Fruit fly (Drosophila melanogaster) whole organism, embryonic: ENCODE measurements around the gene ng2.

Experiments
- Aef1 ChIP-seq: fragments of 200-800 bp; sonication (Bioruptor generic); IDR thresholded peaks from 3 replicates; pipeline ENCODE4 v1.3.6; 2022; ENCODE audit warnings: missing biosample characterization, missing genetic modification characterization
- CG10543 ChIP-seq: fragments of 200-800 bp; sonication (Bioruptor generic); optimal IDR thresholded peaks from 3 replicates; lab custom pipeline; 2017; ENCODE audit warnings: missing biosample characterization, mild to moderate bottlenecking, missing genetic modification characterization, moderate library complexity
- CG12219 ChIP-seq: fragments of 200-800 bp; sonication (Bioruptor generic); optimal IDR thresholded peaks from 3 replicates; lab custom pipeline; 2018; ENCODE audit warnings: missing biosample characterization, mild to moderate bottlenecking, missing genetic modification characterization
- CG12659 ChIP-seq: fragments of 200-800 bp; sonication (Bioruptor generic); optimal IDR thresholded peaks from 3 replicates; lab custom pipeline; 2017; ENCODE audit warnings: mild to moderate bottlenecking, missing biosample characterization, missing genetic modification reagents, missing genetic modification characterization
- CG15479 ChIP-seq: fragments of 200-800 bp; sonication (Bioruptor generic); optimal IDR thresholded peaks from 3 replicates; lab custom pipeline; 2019; ENCODE audit warnings: missing biosample characterization, mild to moderate bottlenecking, missing genetic modification characterization, moderate library complexity
- CG1603 ChIP-seq: fragments of 200-800 bp; sonication (Bioruptor generic); optimal IDR thresholded peaks from 2 replicates; lab custom pipeline; 2019; ENCODE audit warnings: missing biosample characterization, mild to moderate bottlenecking, missing genetic modification characterization, moderate library complexity
- CG17359 ChIP-seq: fragments of 200-800 bp; sonication (Bioruptor generic); optimal IDR thresholded peaks from 3 replicates; lab custom pipeline; 2018; ENCODE audit warnings: missing biosample characterization, mild to moderate bottlenecking, missing genetic modification characterization, moderate library complexity
- CG17912 ChIP-seq: fragments of 200-800 bp; sonication (Bioruptor generic); optimal IDR thresholded peaks from 2 replicates; lab custom pipeline; 2018; ENCODE audit warnings: missing biosample characterization, mild to moderate bottlenecking, missing genetic modification characterization
- CG1832 ChIP-seq: fragments of 200-800 bp; sonication (Bioruptor generic); optimal IDR thresholded peaks from 2 replicates; lab custom pipeline; 2017; ENCODE audit warnings: missing biosample characterization, mild to moderate bottlenecking, missing genetic modification characterization, inconsistent platforms
- CG2875 ChIP-seq: fragments of 200-800 bp; sonication (Bioruptor generic); optimal IDR thresholded peaks from 2 replicates; lab custom pipeline; 2017; ENCODE audit warnings: missing biosample characterization, mild to moderate bottlenecking, missing genetic modification characterization, missing genetic modification reagents
- CG30403 ChIP-seq: fragments of 200-800 bp; sonication (Bioruptor generic); optimal IDR thresholded peaks from 3 replicates; lab custom pipeline; 2016; ENCODE audit warnings: missing biosample characterization, missing genetic modification characterization
- CG31224 ChIP-seq: fragments of 200-800 bp; sonication (Bioruptor generic); IDR thresholded peaks from 2 replicates; pipeline ENCODE4 v1.3.6; 2022; ENCODE audit warnings: missing biosample characterization, missing genetic modification characterization
- CG31388 ChIP-seq: fragments of 200-800 bp; sonication (Bioruptor generic); optimal IDR thresholded peaks from 2 replicates; lab custom pipeline; 2016; ENCODE audit warnings: missing biosample characterization, missing genetic modification characterization
- CG32767 ChIP-seq: fragments of 200-800 bp; sonication (Bioruptor generic); IDR thresholded peaks from 2 replicates; pipeline ENCODE4 v1.3.6; 2022; ENCODE audit warnings: missing biosample characterization, missing genetic modification characterization
- CG3407 ChIP-seq: fragments of 200-800 bp; sonication (Bioruptor generic); optimal IDR thresholded peaks from 2 replicates; lab custom pipeline; 2018; ENCODE audit warnings: missing biosample characterization, mild to moderate bottlenecking, missing genetic modification characterization
- CG3847 ChIP-seq: fragments of 200-800 bp; sonication (Bioruptor generic); IDR thresholded peaks from 2 replicates; pipeline ENCODE4 v1.3.6; 2022; ENCODE audit warnings: missing biosample characterization, missing genetic modification characterization
- CG43689 ChIP-seq: fragments of 200-800 bp; sonication (Bioruptor generic); IDR thresholded peaks from 2 replicates; pipeline ENCODE4 v1.3.6; 2022; ENCODE audit warnings: missing biosample characterization, missing genetic modification characterization
- CG4424 ChIP-seq: fragments of 200-800 bp; sonication (Bioruptor generic); optimal IDR thresholded peaks from 3 replicates; lab custom pipeline; 2016; ENCODE audit warnings: missing biosample characterization, missing genetic modification characterization
- CG6254 ChIP-seq: fragments of 200-800 bp; sonication (Bioruptor generic); optimal IDR thresholded peaks from 3 replicates; lab custom pipeline; 2017; ENCODE audit warnings: mild to moderate bottlenecking, missing biosample characterization, missing genetic modification reagents, missing genetic modification characterization
- CG6272 ChIP-seq: fragments of 200-800 bp; sonication (Bioruptor generic); IDR thresholded peaks from 2 replicates; pipeline ENCODE4 v1.3.6; 2022; ENCODE audit warnings: missing biosample characterization, missing genetic modification characterization
- CG6689 ChIP-seq: fragments of 200-800 bp; sonication (Bioruptor generic); IDR thresholded peaks from 2 replicates; pipeline ENCODE4 v1.3.6; 2022; ENCODE audit warnings: missing biosample characterization, missing genetic modification characterization
- CG6854 ChIP-seq: fragments of 200-800 bp; sonication (Bioruptor generic); optimal IDR thresholded peaks from 3 replicates; lab custom pipeline; 2017; ENCODE audit warnings: missing biosample characterization, mild to moderate bottlenecking, missing genetic modification characterization
- CG8944 ChIP-seq: fragments of 200-800 bp; sonication (Bioruptor generic); optimal IDR thresholded peaks from 3 replicates; lab custom pipeline; 2016; ENCODE audit warnings: missing biosample characterization, missing genetic modification characterization
- CoRest ChIP-seq: fragments of 200-800 bp; sonication (Bioruptor generic); optimal IDR thresholded peaks from 3 replicates; lab custom pipeline; 2018; ENCODE audit warnings: missing biosample characterization, mild to moderate bottlenecking, missing genetic modification characterization, moderate library complexity
- D19A ChIP-seq: fragments of 200-800 bp; optimal IDR thresholded peaks from 3 replicates; lab custom pipeline; 2019; ENCODE audit warnings: missing biosample characterization, mild to moderate bottlenecking, missing genetic modification characterization, moderate library complexity
- Dfd ChIP-seq, 2 experiments: fragments of >200 bp; optimal IDR thresholded peaks; 2 replicates each; lab custom pipeline; 2017; ENCODE audit warnings: missing biosample characterization in 2 of 2, missing genetic modification characterization in 2 of 2
- Drgx ChIP-seq: fragments of 200-800 bp; sonication (Bioruptor generic); IDR thresholded peaks from 2 replicates; pipeline ENCODE4 v1.3.6; 2022; ENCODE audit warnings: missing biosample characterization, missing genetic modification characterization
- Eip74EF ChIP-seq, 2 experiments: fragments of 200-800 bp in 1 of 2; fragments of >200 bp in 1 of 2; sonication (Bioruptor generic) in 1 of 2; optimal IDR thresholded peaks; 2 replicates each; lab custom pipeline; 2017 to 2019; ENCODE audit warnings: missing biosample characterization in 2 of 2, missing genetic modification characterization in 2 of 2, mild to moderate bottlenecking in 1 of 2, moderate library complexity in 1 of 2
- Gsc ChIP-seq: fragments of 200-800 bp; sonication (Bioruptor generic); IDR thresholded peaks from 2 replicates; pipeline ENCODE4 v1.3.6; 2022; ENCODE audit warnings: missing biosample characterization, missing genetic modification characterization
- Gug ChIP-seq: fragments of 200-800 bp; sonication (Bioruptor generic); IDR thresholded peaks from 4 replicates; pipeline ENCODE4 v1.3.6; 2022; ENCODE audit warnings: missing biosample characterization, missing genetic modification characterization
- Taf1 ChIP-seq: fragments of 200-800 bp; sonication (Bioruptor generic); IDR thresholded peaks from 2 replicates; pipeline ENCODE4 v1.3.6; 2022; ENCODE audit warnings: missing biosample characterization, missing genetic modification characterization
- ac ChIP-seq: fragments of 200-800 bp; sonication (Bioruptor generic); optimal IDR thresholded peaks from 3 replicates; lab custom pipeline; 2017; ENCODE audit warnings: missing biosample characterization, mild to moderate bottlenecking, missing genetic modification characterization
- aop ChIP-seq: fragments of 200-800 bp; sonication (Bioruptor generic); IDR thresholded peaks from 2 replicates; pipeline ENCODE4 v1.3.6; 2022; ENCODE audit warnings: missing biosample characterization, missing genetic modification characterization
- ara ChIP-seq: fragments of 200-800 bp; sonication (Bioruptor generic); IDR thresholded peaks from 2 replicates; pipeline ENCODE4 v1.3.6; 2022; ENCODE audit warnings: missing biosample characterization, missing genetic modification characterization
- ase ChIP-seq: fragments of 200-800 bp; sonication (Bioruptor generic); IDR thresholded peaks from 3 replicates; pipeline ENCODE4 v1.3.6; 2022; ENCODE audit warnings: missing biosample characterization, missing genetic modification characterization
- az2 ChIP-seq: fragments of 200-800 bp; sonication (Bioruptor generic); optimal IDR thresholded peaks from 3 replicates; lab custom pipeline; 2016; ENCODE audit warnings: missing biosample characterization, missing genetic modification characterization
- chif ChIP-seq, 2 experiments: fragments of 200-800 bp; sonication (Bioruptor generic); optimal IDR thresholded peaks; 3 replicates each; lab custom pipeline; 2016; ENCODE audit warnings: missing biosample characterization in 2 of 2, missing genetic modification characterization in 2 of 2
- ci ChIP-seq: fragments of 200-800 bp; sonication (Bioruptor generic); IDR thresholded peaks from 3 replicates; pipeline ENCODE4 v1.3.6; 2022; ENCODE audit warnings: missing biosample characterization, missing genetic modification characterization
- emc ChIP-seq: fragments of 200-800 bp; sonication (Bioruptor generic); optimal IDR thresholded peaks from 2 replicates; lab custom pipeline; 2016; ENCODE audit warnings: missing biosample characterization, missing genetic modification characterization
- hb ChIP-seq: fragments of 200-800 bp; sonication (Bioruptor generic); IDR thresholded peaks from 3 replicates; pipeline ENCODE4 v1.3.6; 2022; ENCODE audit warnings: missing biosample characterization, missing genetic modification characterization; ENCODE audit not compliant: partially characterized antibody
- kah ChIP-seq: fragments of 200-800 bp; sonication (Bioruptor generic); optimal IDR thresholded peaks from 2 replicates; lab custom pipeline; 2018; ENCODE audit warnings: missing biosample characterization, mild to moderate bottlenecking, missing genetic modification characterization
- odd ChIP-seq: fragments of 200-800 bp; sonication (Bioruptor generic); optimal IDR thresholded peaks from 2 replicates; lab custom pipeline; 2017; ENCODE audit warnings: missing biosample characterization, mild to moderate bottlenecking, missing genetic modification characterization
- pfk ChIP-seq: fragments of 200-800 bp; sonication (Bioruptor generic); optimal IDR thresholded peaks from 2 replicates; lab custom pipeline; 2018; ENCODE audit warnings: missing biosample characterization, mild to moderate bottlenecking, missing genetic modification characterization, moderate library complexity
- row ChIP-seq: fragments of 200-800 bp; sonication (Bioruptor generic); IDR thresholded peaks from 3 replicates; pipeline ENCODE4 v1.3.6; 2022; ENCODE audit warnings: missing biosample characterization, missing genetic modification characterization
- run ChIP-seq: fragments of 200-800 bp; sonication (Bioruptor generic); optimal IDR thresholded peaks from 3 replicates; lab custom pipeline; 2018; ENCODE audit warnings: missing biosample characterization, mild to moderate bottlenecking, missing genetic modification characterization
- slp2 ChIP-seq: fragments of 200-800 bp; sonication (Bioruptor generic); optimal IDR thresholded peaks from 2 replicates; lab custom pipeline; 2016; ENCODE audit warnings: missing biosample characterization, missing genetic modification characterization
- zen2 ChIP-seq: fragments of 200-800 bp; sonication (Bioruptor generic); IDR thresholded peaks from 3 replicates; pipeline ENCODE4 v1.3.6; 2022; ENCODE audit warnings: missing biosample characterization, missing genetic modification characterization; ENCODE audit not compliant: partially characterized antibody
- zfh1 ChIP-seq: fragments of 200-800 bp; sonication (Bioruptor generic); IDR thresholded peaks from 3 replicates; pipeline ENCODE4 v1.3.6; 2022; ENCODE audit warnings: missing biosample characterization, missing genetic modification characterization

The ng2 gene

dm6 chrX:3288909-3289706, 48.7 kb upstream of the ng2 start (continued):
- peak; percentile 7 for TF ChIP-seq CG3407 (GFP tag; lab: Kevin White, UChicago)
- TF ChIP-seq Drgx (GFP tag; lab: Robert Waterston, UW) = peak; percentile 46
- TF ChIP-seq zen2 (GFP tag; lab: Robert Waterston, UW) = 0 out of 3 replicates have a peak, but pooled peaks have one; percentile 26
- TF ChIP-seq ase (GFP tag; lab: Robert Waterston, UW) = 0 out of 3 replicates have a peak, but pooled peaks have one; percentile 39
- peak; percentile 5 for TF ChIP-seq CG8944 (GFP tag; lab: Kevin White, UChicago)
- peak; percentile 45 for TF ChIP-seq CG6854 (GFP tag; lab: Kevin White, UChicago)
- TF ChIP-seq Dfd (GFP tag; optimal IDR thresholded peaks at IDR 0.05; lab: Kevin White, UChicago) = peak in 1 of 2 experiments; percentile 71
- peak; percentile 32; the same call in 1 of the 2 replicates for TF ChIP-seq CG6689
- no peak for TF ChIP-seq slp2 (GFP tag; lab: Kevin White, UChicago)
- TF ChIP-seq az2 = peak; percentile 31
- peak; percentile 18 for TF ChIP-seq CG12219 (GFP tag; lab: Kevin White, UChicago)
- TF ChIP-seq CG6272 (GFP tag; lab: Robert Waterston, UW) = peak; percentile 30; the same call in 1 of the 2 replicates
- TF ChIP-seq CG30403 (GFP tag; lab: Kevin White, UChicago) = peak; percentile 48
- no peak for TF ChIP-seq CG31388 (GFP tag; lab: Kevin White, UChicago)
- TF ChIP-seq CG43689 (GFP tag; lab: Robert Waterston, UW) = peak; percentile 35; the same call in 1 of the 2 replicates
- TF ChIP-seq CG32767 (GFP tag; lab: Robert Waterston, UW) = no peak
- no peak for TF ChIP-seq CG17912 (GFP tag; lab: Kevin White, UChicago)
- peak in 1 of 2 experiments; percentile 36 for TF ChIP-seq Eip74EF (GFP tag; optimal IDR thresholded peaks at IDR 0.05; lab: Kevin White, UChicago)
- TF ChIP-seq CG1832 (GFP tag; lab: Kevin White, UChicago) = no peak
- TF ChIP-seq CG6254 (GFP tag; lab: Kevin White, UChicago) = peak; percentile 29
- peak; percentile 98 for TF ChIP-seq D19A
- TF ChIP-seq hb (GFP tag; lab: Robert Waterston, UW) = no peak
- no peak for TF ChIP-seq kah (GFP tag; lab: Kevin White, UChicago)
- TF ChIP-seq zfh1 (GFP tag; lab: Robert Waterston, UW) = peak; percentile 48; the same call in 2 of the 3 replicates
- TF ChIP-seq aop (GFP tag; lab: Robert Waterston, UW) = no peak
- TF ChIP-seq chif (GFP tag; optimal IDR thresholded peaks at IDR 0.05; lab: Kevin White, UChicago) = peak in 1 of 2 experiments; percentile 19
- no peak for TF ChIP-seq pfk (GFP tag; lab: Kevin White, UChicago)
- no peak for TF ChIP-seq Gsc (GFP tag; lab: Robert Waterston, UW)
- peak; percentile 19 for TF ChIP-seq odd
- TF ChIP-seq CG3847 (GFP tag; lab: Robert Waterston, UW) = 0 out of 2 replicates have a peak, but pooled peaks have one; percentile 15
- TF ChIP-seq Aef1 (GFP tag; lab: Robert Waterston, UW) = peak; percentile 53; the same call in 2 of the 3 replicates
- peak; percentile 32 for TF ChIP-seq CG4424 (GFP tag; lab: Kevin White, UChicago)
- peak; percentile 79 for TF ChIP-seq row
- TF ChIP-seq CG2875 (GFP tag; lab: Kevin White, UChicago) = peak; percentile 9
- TF ChIP-seq CG12659 (GFP tag; lab: Kevin White, UChicago) = peak; percentile 30
- TF ChIP-seq CG1603 (tag; lab: Kevin White, UChicago) = peak; percentile 26
- no peak for TF ChIP-seq Taf1 (GFP tag; lab: Robert Waterston, UW)
- TF ChIP-seq emc = no peak
- TF ChIP-seq ara (GFP tag; lab: Robert Waterston, UW) = peak; percentile 58; the same call in 1 of the 2 replicates
- TF ChIP-seq CG10543 (GFP tag; lab: Kevin White, UChicago) = peak; percentile 7
- TF ChIP-seq run (tag; lab: Kevin White, UChicago) = peak; percentile 3
- no peak for TF ChIP-seq CG15479 (GFP tag; lab: Kevin White, UChicago)
- peak; percentile 53 for TF ChIP-seq CoRest
- peak; percentile 39 for TF ChIP-seq CG17359 (tag; lab: Kevin White, UChicago)
- TF ChIP-seq Gug (GFP tag; lab: Robert Waterston, UW) = peak; percentile 33; the same call in 1 of the 4 replicates
- TF ChIP-seq ac = no peak
- TF ChIP-seq ci = peak; percentile 65; the same call in 2 of the 3 replicates
- no peak for TF ChIP-seq CG31224 (GFP tag; lab: Robert Waterston, UW)
